Worm (Caenorhabditis elegans): Measurements from ENCODE around the gene ift-74.

ce11 chrII:6683663-6684285, 4.0 kb downstream of the ift-74 start, which contains the start of gene gyf-1:
- no peak for TF ChIP-seq C04F5.9 (tag; optimal IDR thresholded peaks at IDR 0.05)
- no peak for TF ChIP-seq nhr-90 (tag; optimal IDR thresholded peaks at IDR 0.05; ENCODE audit: poor library complexity)
- no peak for TF ChIP-seq C16A3.4 (tag; optimal IDR thresholded peaks at IDR 0.05)
- no peak for TF ChIP-seq lir-3 (tag; optimal IDR thresholded peaks at IDR 0.05; ENCODE audit: poor library complexity)
- TF ChIP-seq snpc-4 (tag; optimal IDR thresholded peaks at IDR 0.05): no peak
- TF ChIP-seq blmp-1 (tag; optimal IDR thresholded peaks at IDR 0.05): peak; percentile 10
- no peak for TF ChIP-seq unc-62 (GFP tag; optimal IDR thresholded peaks at IDR 0.05)
- TF ChIP-seq nhr-12 (tag; optimal IDR thresholded peaks at IDR 0.05): no peak
- TF ChIP-seq ceh-82 (tag; optimal IDR thresholded peaks at IDR 0.05): peak in 1 of 3 experiments; percentile 53
- no peak for TF ChIP-seq irx-1 (tag; optimal IDR thresholded peaks at IDR 0.05)
- TF ChIP-seq ces-1 (GFP tag; optimal IDR thresholded peaks at IDR 0.05): no peak
- no peak for TF ChIP-seq nhr-237 (tag; optimal IDR thresholded peaks at IDR 0.05)

All from whole organism, L1 larva.